Worm (Caenorhabditis elegans): ENCODE data around the gene D2062.5.
"Not testable (repeated sequence)": the region's sequence is repeated elsewhere in the genome, so short reads cannot be mapped to it uniquely, and the experiment has no call there.

ce11 chrII:2616634-2617033 is 5.9 kb upstream of the D2062.5 start, which contains the start of gene msrp-5:
- TF ChIP-seq ama-1 (optimal IDR thresholded peaks at IDR 0.05); flt-1 (GFP tag; IDR thresholded peaks at IDR 0.05); hmbx-1 (tag; optimal IDR thresholded peaks at IDR 0.05); scrt-1 (GFP tag; IDR thresholded peaks at IDR 0.05): not testable (repeated sequence)
